Worm (Caenorhabditis elegans): ENCODE data around the gene baz-2.

ce11 chrIII:7618294-7618693 is 37.5 kb downstream of the baz-2 start:
- TF ChIP-seq hlh-15 (tag; optimal IDR thresholded peaks at IDR 0.05) (no peak), gmeb-2 (tag; optimal IDR thresholded peaks at IDR 0.05) (no peak), fkh-6 (tag; optimal IDR thresholded peaks at IDR 0.05) (no peak), ceh-30 (tag; optimal IDR thresholded peaks at IDR 0.05) (no peak), ztf-16 (tag; optimal IDR thresholded peaks at IDR 0.05) (no peak), pag-3 (tag; optimal IDR thresholded peaks at IDR 0.05; ENCODE audit: borderline replicate concordance) (no peak), nhr-11 (tag; optimal IDR thresholded peaks at IDR 0.05) (no peak), syd-9 (tag; optimal IDR thresholded peaks at IDR 0.05) (no peak), lin-11 (tag; optimal IDR thresholded peaks at IDR 0.05) (no peak), ama-1 (optimal IDR thresholded peaks at IDR 0.05) (no peak), ceh-9 (tag; optimal IDR thresholded peaks at IDR 0.05) (no peak), pha-4 (tag; optimal IDR thresholded peaks at IDR 0.05) (no peak)
